Worm (Caenorhabditis elegans) whole organism, L1 larva: Measurements from ENCODE around the gene C36C5.14.

Experiments
- C34B4.2 ChIP-seq: sonication (generic microtip); optimal IDR thresholded peaks from 2 replicates; lab custom pipeline; 2017; ENCODE audit warnings: mild to moderate bottlenecking, missing genetic modification characterization, missing compliant biosample characterization
- Y116A8C.19 ChIP-seq: sonication (generic microtip); optimal IDR thresholded peaks from 2 replicates; lab custom pipeline; 2016; ENCODE audit warnings: missing compliant biosample characterization, missing genetic modification characterization, borderline replicate concordance
- aha-1 ChIP-seq: fragments of 150-350 bp; optimal IDR thresholded peaks from 2 replicates; lab custom pipeline; 2014; ENCODE audit warnings: missing biosample characterization, missing genetic modification characterization
- alr-1 ChIP-seq: fragments of 200-800 bp; sonication (Bioruptor generic); optimal IDR thresholded peaks from 2 replicates; lab custom pipeline; 2018; ENCODE audit warnings: borderline replicate concordance, mild to moderate bottlenecking, missing genetic modification characterization, missing compliant biosample characterization
- aly-2 ChIP-seq: fragments of 150-350 bp; optimal IDR thresholded peaks from 2 replicates; lab custom pipeline; 2014; ENCODE audit warnings: missing biosample characterization, missing genetic modification characterization
- ama-1 ChIP-seq: fragments of 150-350 bp; optimal IDR thresholded peaks from 2 replicates; lab custom pipeline; 2014
- ceh-63 ChIP-seq: fragments of 200-800 bp; sonication (Bioruptor generic); optimal IDR thresholded peaks from 2 replicates; lab custom pipeline; 2018; ENCODE audit warnings: mild to moderate bottlenecking, missing genetic modification characterization, missing compliant biosample characterization
- ceh-88 ChIP-seq: fragments of 200-800 bp; sonication (Bioruptor generic); IDR thresholded peaks from 2 replicates; pipeline ENCODE4 v1.3.6; 2022; ENCODE audit warnings: missing genetic modification characterization, missing compliant biosample characterization
- ceh-90 ChIP-seq: sonication (generic microtip); optimal IDR thresholded peaks from 2 replicates; lab custom pipeline; 2016; ENCODE audit warnings: missing genetic modification characterization, missing compliant biosample characterization
- ces-1 ChIP-seq: fragments of 150-350 bp; optimal IDR thresholded peaks from 2 replicates; lab custom pipeline; 2014; ENCODE audit warnings: missing biosample characterization, missing genetic modification reagents, missing genetic modification characterization
- dpl-1 ChIP-seq, 3 experiments: fragments of 150-350 bp in 2 of 3; sonication (generic microtip) in 1 of 3; optimal IDR thresholded peaks; 2 replicates each; lab custom pipeline; 2014 to 2017; ENCODE audit warnings: missing biosample characterization in 3 of 3, missing genetic modification characterization in 3 of 3, missing genetic modification reagents in 3 of 3
- dsc-1 ChIP-seq: sonication (generic microtip); optimal IDR thresholded peaks from 2 replicates; lab custom pipeline; 2016; ENCODE audit warnings: mild to moderate bottlenecking, missing genetic modification characterization, missing compliant biosample characterization
- efl-1 ChIP-seq, 4 experiments: fragments of 150-350 bp; optimal IDR thresholded peaks in 3 of 4; peaks in 1 of 4; 1 replicate in 1 of 4; 2 replicates in 3 of 4; lab custom pipeline; 2014; ENCODE audit warnings: missing biosample characterization in 2 of 4, missing genetic modification characterization in 2 of 4, missing genetic modification reagents in 2 of 4
- efl-3 ChIP-seq: fragments of 200-800 bp; sonication (Bioruptor generic); optimal IDR thresholded peaks from 2 replicates; lab custom pipeline; 2018; ENCODE audit warnings: mild to moderate bottlenecking, missing genetic modification characterization, missing compliant biosample characterization
- egl-13 ChIP-seq: sonication (generic microtip); optimal IDR thresholded peaks from 2 replicates; lab custom pipeline; 2016; ENCODE audit warnings: missing genotype, missing genetic modification reagents, missing genetic modification characterization, missing compliant biosample characterization
- elt-2 ChIP-seq: sonication (generic microtip); optimal IDR thresholded peaks from 2 replicates; lab custom pipeline; 2016; ENCODE audit warnings: missing genetic modification characterization, mild to moderate bottlenecking, inconsistent platforms, missing compliant biosample characterization, missing genetic modification reagents
- grh-1 ChIP-seq: fragments of 200-800 bp; sonication (Bioruptor generic); IDR thresholded peaks from 2 replicates; pipeline ENCODE4 v1.3.6; 2022; ENCODE audit warnings: missing genetic modification reagents, missing genetic modification characterization, missing compliant biosample characterization
- hlh-17 ChIP-seq: fragments of 200-800 bp; sonication (Bioruptor generic); optimal IDR thresholded peaks from 2 replicates; lab custom pipeline; 2018; ENCODE audit warnings: missing genetic modification characterization, mild to moderate bottlenecking, missing compliant biosample characterization, moderate library complexity, borderline replicate concordance
- hpl-2 ChIP-seq: fragments of 150-350 bp; optimal IDR thresholded peaks from 2 replicates; lab custom pipeline; 2014; ENCODE audit warnings: missing biosample characterization, missing genetic modification reagents, missing genetic modification characterization
- irx-1 ChIP-seq: sonication (generic microtip); optimal IDR thresholded peaks from 2 replicates; lab custom pipeline; 2016; ENCODE audit warnings: missing genetic modification characterization, missing compliant biosample characterization
- isw-1 ChIP-seq: fragments of 200-800 bp; sonication (Bioruptor generic); IDR thresholded peaks from 2 replicates; pipeline ENCODE4 v1.3.6; 2022; ENCODE audit warnings: missing genetic modification characterization, missing compliant biosample characterization
- lin-15B ChIP-seq: fragments of 150-350 bp; sonication (generic microtip); optimal IDR thresholded peaks from 3 replicates; lab custom pipeline; 2014; ENCODE audit warnings: missing biosample characterization, missing genetic modification characterization
- lsy-2 ChIP-seq, 2 experiments: fragments of 150-350 bp; optimal IDR thresholded peaks; 2 replicates each; lab custom pipeline; 2014; ENCODE audit warnings: missing biosample characterization in 2 of 2, missing genetic modification characterization in 2 of 2
- mab-9 ChIP-seq: fragments of 200-800 bp; sonication (Bioruptor generic); IDR thresholded peaks from 2 replicates; pipeline ENCODE4 v1.3.6; 2022; ENCODE audit warnings: missing genetic modification reagents, missing genetic modification characterization, missing compliant biosample characterization
- nhr-11 ChIP-seq: fragments of 150-350 bp; optimal IDR thresholded peaks from 2 replicates; lab custom pipeline; 2014; ENCODE audit warnings: missing biosample characterization, missing genetic modification characterization
- nhr-28 ChIP-seq: fragments of 150-350 bp; optimal IDR thresholded peaks from 2 replicates; lab custom pipeline; 2014; ENCODE audit warnings: missing biosample characterization, missing genetic modification characterization
- nhr-76 ChIP-seq: sonication (generic microtip); optimal IDR thresholded peaks from 2 replicates; lab custom pipeline; 2017; ENCODE audit warnings: missing biosample characterization, missing genetic modification characterization
- nhr-84 ChIP-seq: sonication (generic microtip); optimal IDR thresholded peaks from 2 replicates; lab custom pipeline; 2017; ENCODE audit warnings: missing biosample characterization, missing genetic modification characterization
- pax-3 ChIP-seq: fragments of 200-800 bp; sonication (Bioruptor generic); optimal IDR thresholded peaks from 2 replicates; lab custom pipeline; 2018; ENCODE audit warnings: mild to moderate bottlenecking, missing genetic modification characterization, moderate library complexity, missing compliant biosample characterization
- sptf-1 ChIP-seq: fragments of 150-350 bp; optimal IDR thresholded peaks from 2 replicates; lab custom pipeline; 2014; ENCODE audit warnings: missing biosample characterization, missing genetic modification characterization
- sup-37 ChIP-seq: fragments of 200-800 bp; sonication (Bioruptor generic); optimal IDR thresholded peaks from 2 replicates; lab custom pipeline; 2018; ENCODE audit warnings: mild to moderate bottlenecking, missing genetic modification characterization, missing compliant biosample characterization
- swsn-7 ChIP-seq: sonication (generic microtip); optimal IDR thresholded peaks from 2 replicates; lab custom pipeline; 2016; ENCODE audit warnings: missing genetic modification characterization, missing compliant biosample characterization
- unc-62 ChIP-seq: fragments of 150-350 bp; optimal IDR thresholded peaks from 2 replicates; lab custom pipeline; 2014; ENCODE audit warnings: missing biosample characterization, missing genetic modification reagents, missing genetic modification characterization
- vab-15 ChIP-seq: sonication (generic microtip); optimal IDR thresholded peaks from 2 replicates; lab custom pipeline; 2017; ENCODE audit warnings: missing genotype, mild to moderate bottlenecking, missing genetic modification characterization, missing compliant biosample characterization
- zip-4 ChIP-seq: fragments of 200-800 bp; sonication (Bioruptor generic); optimal IDR thresholded peaks from 2 replicates; lab custom pipeline; 2018; ENCODE audit warnings: mild to moderate bottlenecking, missing genetic modification characterization, moderate library complexity, missing compliant biosample characterization
- ztf-11 ChIP-seq, 2 experiments: sonication (generic microtip); optimal IDR thresholded peaks; 2 replicates each; lab custom pipeline; 2016 to 2017; ENCODE audit warnings: missing genetic modification characterization in 2 of 2, missing biosample characterization in 1 of 2, missing compliant biosample characterization in 1 of 2

The C36C5.14 gene

ce11 chrV:3166260-3166659 is 922 bp upstream of the C36C5.14 start, which contains the start of gene C36C5.4:
Gene C36C5.4 (plus strand): TSS chrV:3166560.
- TF ChIP-seq nhr-11 (tag; lab: Kevin White, UChicago): no peak
- TF ChIP-seq C34B4.2 (tag; lab: Kevin White, UChicago): no peak
- TF ChIP-seq nhr-28 (tag; lab: Kevin White, UChicago): no peak
- no peak for TF ChIP-seq hpl-2 (GFP tag; lab: Kevin White, UChicago)
- TF ChIP-seq elt-2 (tag; lab: Kevin White, UChicago): no peak
- TF ChIP-seq isw-1: no peak
- TF ChIP-seq lsy-2 (tag; optimal IDR thresholded peaks at IDR 0.05; lab: Kevin White, UChicago): no peak

ce11 chrV:3163143-3163542 is 2.2 kb downstream of the C36C5.14 start:
- no peak for TF ChIP-seq nhr-76 (tag; lab: Kevin White, UChicago)
- no peak for TF ChIP-seq nhr-84 (tag; lab: Kevin White, UChicago)

- TF ChIP-seq hlh-17 (GFP tag; lab: Kevin White, UChicago) (no peak), aly-2 (tag; lab: Kevin White, UChicago) (no peak), efl-1 (optimal IDR thresholded peaks at IDR 0.05; lab: Kevin White, UChicago) (no peak), efl-1 (GFP tag; optimal IDR thresholded peaks at IDR 0.05 in 1 of 2; lab: Kevin White, UChicago) (no peak), vab-15 (tag; lab: Kevin White, UChicago) (no peak), C34B4.2 (tag; lab: Kevin White, UChicago) (no peak), ama-1 (no peak), sptf-1 (no peak), alr-1 (tag; lab: Kevin White, UChicago) (no peak), irx-1 (tag; lab: Kevin White, UChicago) (no peak), grh-1 (no peak), elt-2 (tag; lab: Kevin White, UChicago) (no peak), Y116A8C.19 (no peak), efl-3 (GFP tag; lab: Kevin White, UChicago) (no peak), aha-1 (no peak), pax-3 (no peak)
- TF ChIP-seq, all 84 proteins: peak for 0
These were observed 3.0 kb downstream of the C36C5.14 start for ce11 chrV:3162299-3162698.

ce11 chrV:3159252-3159651 is 6.1 kb downstream of the C36C5.14 start, which contains the start of gene C36C5.12:
Gene C36C5.12 (minus strand): TSS chrV:3159352.
- no peak for TF ChIP-seq nhr-28 (tag; lab: Kevin White, UChicago)
- no peak for TF ChIP-seq efl-1 (optimal IDR thresholded peaks at IDR 0.05; lab: Kevin White, UChicago)
- peak in 1 of 2 experiments; percentile 29 for TF ChIP-seq efl-1 (GFP tag; optimal IDR thresholded peaks at IDR 0.05 in 1 of 2; lab: Kevin White, UChicago)
- TF ChIP-seq, all 84 proteins: peak for 1

- TF ChIP-seq ces-1 (no peak), sup-37 (GFP tag; lab: Kevin White, UChicago) (no peak), nhr-11 (tag; lab: Kevin White, UChicago) (no peak), ztf-11 (tag; optimal IDR thresholded peaks at IDR 0.05; lab: Kevin White, UChicago) (no peak), ceh-63 (no peak), egl-13 (tag; lab: Kevin White, UChicago) (no peak), ceh-90 (tag; lab: Kevin White, UChicago) (no peak), mab-9 (GFP tag; lab: Robert Waterston, UW) (no peak)
These were observed 7.0 kb downstream of the C36C5.14 start for ce11 chrV:3158379-3158778.

ce11 chrV:3156786-3157185 is 8.6 kb downstream of the C36C5.14 start, which contains the start of gene exh-1:
Gene exh-1 (plus strand): TSS chrV:3157086.
- TF ChIP-seq ceh-88 (no peak), nhr-28 (tag; lab: Kevin White, UChicago) (no peak), nhr-76 (tag; lab: Kevin White, UChicago) (no peak), unc-62 (no peak), swsn-7 (no peak), vab-15 (tag; lab: Kevin White, UChicago) (no peak), nhr-84 (tag; lab: Kevin White, UChicago) (no peak), lin-15B (no peak), dpl-1 (GFP tag; optimal IDR thresholded peaks at IDR 0.05; lab: Kevin White, UChicago) (no peak), dsc-1 (no peak), zip-4 (no peak)
